Worm (Caenorhabditis elegans) whole organism, mixed stage, embryonic: ENCODE results near the gene clec-38.

Experiments
- ceh-83 ChIP-seq: fragments of 200-800 bp; sonication (Bioruptor generic); optimal IDR thresholded peaks from 2 replicates; lab custom pipeline; 2018; ENCODE audit warnings: mild to moderate bottlenecking, missing genetic modification characterization, missing compliant biosample characterization
- hlh-1 ChIP-seq: fragments of 150-350 bp; optimal IDR thresholded peaks from 2 replicates; lab custom pipeline; 2014; ENCODE audit warnings: missing biosample characterization, missing genetic modification reagents, missing genetic modification characterization
- mab-5 ChIP-seq: fragments of 150-350 bp; optimal IDR thresholded peaks from 2 replicates; lab custom pipeline; 2014; ENCODE audit warnings: missing biosample characterization, missing genetic modification characterization
- nhr-12 ChIP-seq: fragments of 150-350 bp; optimal IDR thresholded peaks from 2 replicates; lab custom pipeline; 2014; ENCODE audit warnings: missing biosample characterization, missing genetic modification characterization
- ztf-11 ChIP-seq: fragments of 150-350 bp; optimal IDR thresholded peaks from 2 replicates; lab custom pipeline; 2014; ENCODE audit warnings: missing biosample characterization, missing genetic modification characterization

ce11 chrV:16735518-16735917 lies at the start of gene clec-38, which contains the start of gene clec-34:
- TF ChIP-seq hlh-1 (tag; lab: Kevin White, UChicago) (no peak), ceh-83 (no peak), ztf-11 (tag; lab: Kevin White, UChicago) (no peak), nhr-12 (no peak), mab-5 (tag; lab: Kevin White, UChicago) (no peak)
